Fruit fly (Drosophila melanogaster): ENCODE data around the gene mtd.

DNA sequence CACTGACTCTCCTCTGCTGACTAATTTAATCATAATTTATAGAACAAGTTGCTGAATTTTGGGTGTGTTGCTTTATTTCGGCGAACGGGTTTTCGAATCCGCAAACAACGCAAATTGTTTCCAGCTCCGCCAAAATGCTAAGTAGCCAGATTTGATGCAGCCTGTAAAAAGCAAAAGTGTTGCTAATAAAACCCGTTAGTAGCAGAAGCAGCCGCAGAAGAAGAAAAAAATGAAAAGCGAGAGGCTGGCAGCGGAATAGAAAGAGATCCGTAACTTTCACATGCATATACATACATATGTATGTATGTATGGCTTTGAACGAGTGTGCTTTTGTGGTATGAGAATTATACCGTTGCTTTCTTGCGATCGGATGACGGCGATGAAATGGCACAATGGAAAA lies 41.8 kb upstream of the mtd start:
- no peak for TF ChIP-seq h (optimal IDR thresholded peaks at IDR 0.05)
- TF ChIP-seq ttk (optimal IDR thresholded peaks at IDR 0.05) = no peak

Data from Kc167 (cell line).